Worm (Caenorhabditis elegans) whole organism, L4/young adult: ENCODE data around the gene pigg-1.

Source experiments
- dao-5 ChIP-seq: sonication (generic microtip); optimal IDR thresholded peaks from 2 replicates; lab custom pipeline; 2016; ENCODE audit warnings: missing genotype, missing genetic modification characterization, moderate library complexity, missing compliant biosample characterization
- him-1 ChIP-seq: sonication (generic microtip); optimal IDR thresholded peaks from 2 replicates; lab custom pipeline; 2016; ENCODE audit warnings: missing genotype, missing genetic modification reagents, missing genetic modification characterization, missing compliant biosample characterization

DNA sequence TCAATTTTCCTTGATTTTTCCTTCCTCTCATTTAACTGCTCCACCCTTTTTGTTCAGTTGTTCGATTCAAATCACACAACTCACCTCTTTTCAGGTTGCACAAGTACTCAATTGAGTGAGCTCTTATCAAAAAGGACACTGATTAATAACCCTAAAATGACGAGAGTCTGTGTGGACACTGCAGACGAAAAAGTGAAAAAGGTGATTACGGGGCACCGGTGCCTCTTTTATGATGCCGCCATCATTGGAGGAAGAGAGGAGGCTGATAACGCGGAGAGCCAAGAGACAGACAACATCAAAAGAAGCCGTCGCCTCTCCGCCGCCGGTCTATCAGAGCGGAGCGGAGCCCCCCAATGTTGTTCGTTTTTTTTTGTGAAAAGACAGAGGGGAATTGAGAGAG lies 25.1 kb upstream of the pigg-1 start, which contains the start of gene sptf-2:
- TF ChIP-seq him-1, result no peak
- TF ChIP-seq dao-5 (tag; lab: Kevin White, UChicago), result no peak
